Worm (Caenorhabditis elegans): Measurements from ENCODE around the gene col-139.

- no peak for TF ChIP-seq bed-2 (GFP tag; IDR thresholded peaks at IDR 0.05)
- no peak for TF ChIP-seq lir-1 (GFP tag; conservative IDR thresholded peaks at IDR 0.05)
- TF ChIP-seq nhr-27 (tag; optimal IDR thresholded peaks at IDR 0.05): no peak
- TF ChIP-seq attf-5 (GFP tag; optimal IDR thresholded peaks at IDR 0.05): no peak
- no peak for TF ChIP-seq lin-40 (tag; optimal IDR thresholded peaks at IDR 0.05)
- TF ChIP-seq snpc-4 (GFP tag; optimal IDR thresholded peaks at IDR 0.05): no peak
- no peak for TF ChIP-seq snpc-4 (tag; optimal IDR thresholded peaks at IDR 0.05)
- TF ChIP-seq ztf-3 (GFP tag; optimal IDR thresholded peaks at IDR 0.05): no peak
- TF ChIP-seq snpc-3.4 (tag; optimal IDR thresholded peaks at IDR 0.05): no peak
- no peak for TF ChIP-seq madf-6 (GFP tag; IDR thresholded peaks at IDR 0.05)
- TF ChIP-seq aptf-2 (GFP tag; conservative IDR thresholded peaks at IDR 0.05): no peak
- no peak for TF ChIP-seq nfya-2 (GFP tag; IDR thresholded peaks at IDR 0.05)
Observed at ce11 chrV:4700189-4700588, 46.4 kb upstream of the col-139 start, which contains the start of gene ZC266.1.
